Fruit fly (Drosophila melanogaster) whole organism: ENCODE data around the gene CG15143.

ENCODE experiments used
- CG8478 ChIP-seq: fragments of >200 bp; optimal IDR thresholded peaks from 2 replicates; lab custom pipeline; 2018; ENCODE audit warnings: inconsistent platforms
- Dll ChIP-seq: fragments of >200 bp; optimal IDR thresholded peaks from 2 replicates; lab custom pipeline; 2017
- EcR ChIP-seq, 2 experiments: fragments of >200 bp; optimal IDR thresholded peaks; 2 replicates each; lab custom pipeline; 2017; ENCODE audit warnings: missing biosample characterization in 2 of 2, missing genetic modification characterization in 2 of 2, missing genetic modification reagents in 2 of 2
- pan ChIP-seq: fragments of >200 bp; optimal IDR thresholded peaks from 2 replicates; lab custom pipeline; 2017
- psq ChIP-seq: fragments of >200 bp; optimal IDR thresholded peaks from 2 replicates; lab custom pipeline; 2017
- usp ChIP-seq: fragments of >200 bp; optimal IDR thresholded peaks from 2 replicates; lab custom pipeline; 2017; ENCODE audit warnings: missing biosample characterization, missing genetic modification characterization, mixed read lengths

CG15143 gene

dm6 chr2L:17524449-17524848, at the start of gene CG15143:
TSS of gene CG15143 (minus strand) at chr2L:17524549.
- TF ChIP-seq Dll (lab: Kevin White, UChicago) = no peak
- no peak for TF ChIP-seq CG8478
- TF ChIP-seq pan (lab: Kevin White, UChicago) = no peak
- no peak for TF ChIP-seq usp (GFP tag; lab: Kevin White, UChicago)
- no peak for TF ChIP-seq EcR (GFP tag; optimal IDR thresholded peaks at IDR 0.05; lab: Kevin White, UChicago)
- no peak for TF ChIP-seq psq (lab: Kevin White, UChicago)

- no peak for TF ChIP-seq psq (lab: Kevin White, UChicago)
- no peak for TF ChIP-seq usp (GFP tag; lab: Kevin White, UChicago)
- TF ChIP-seq Dll (lab: Kevin White, UChicago) = no peak
- TF ChIP-seq pan (lab: Kevin White, UChicago) = no peak
- TF ChIP-seq CG8478 = no peak
- TF ChIP-seq EcR (GFP tag; optimal IDR thresholded peaks at IDR 0.05; lab: Kevin White, UChicago) = no peak
Observed at dm6 chr2L:17573063-17573462, 48.7 kb upstream of the CG15143 start.

- no peak for TF ChIP-seq usp (GFP tag; lab: Kevin White, UChicago)
- no peak for TF ChIP-seq pan (lab: Kevin White, UChicago)
- no peak for TF ChIP-seq CG8478
- no peak for TF ChIP-seq psq (lab: Kevin White, UChicago)
- TF ChIP-seq Dll (lab: Kevin White, UChicago) = no peak
- no peak for TF ChIP-seq EcR (GFP tag; optimal IDR thresholded peaks at IDR 0.05; lab: Kevin White, UChicago)
Observed at dm6 chr2L:17565734-17566133, 41.4 kb upstream of the CG15143 start.

- TF ChIP-seq psq (lab: Kevin White, UChicago) = no peak
- TF ChIP-seq EcR (GFP tag; optimal IDR thresholded peaks at IDR 0.05; lab: Kevin White, UChicago) = no peak
- no peak for TF ChIP-seq Dll (lab: Kevin White, UChicago)
- no peak for TF ChIP-seq CG8478
- no peak for TF ChIP-seq pan (lab: Kevin White, UChicago)
- no peak for TF ChIP-seq usp (GFP tag; lab: Kevin White, UChicago)
Observed at dm6 chr2L:17564682-17565081, 40.3 kb upstream of the CG15143 start.

dm6 chr2L:17561914-17562313, 37.6 kb upstream of the CG15143 start:
- no peak for TF ChIP-seq CG8478
- TF ChIP-seq psq (lab: Kevin White, UChicago) = no peak
- no peak for TF ChIP-seq EcR (GFP tag; optimal IDR thresholded peaks at IDR 0.05; lab: Kevin White, UChicago)
- TF ChIP-seq Dll (lab: Kevin White, UChicago) = no peak
- TF ChIP-seq usp (GFP tag; lab: Kevin White, UChicago) = no peak
- no peak for TF ChIP-seq pan (lab: Kevin White, UChicago)

dm6 chr2L:17560125-17561019, 36.0 kb upstream of the CG15143 start:
- no peak for TF ChIP-seq usp (GFP tag; lab: Kevin White, UChicago)
- TF ChIP-seq CG8478 = no peak
- TF ChIP-seq Dll (lab: Kevin White, UChicago) = no peak
- no peak for TF ChIP-seq pan (lab: Kevin White, UChicago)
- no peak for TF ChIP-seq EcR (GFP tag; optimal IDR thresholded peaks at IDR 0.05; lab: Kevin White, UChicago)
- no peak for TF ChIP-seq psq (lab: Kevin White, UChicago)

dm6 chr2L:17559275-17559674, 34.9 kb upstream of the CG15143 start:
- TF ChIP-seq Dll (lab: Kevin White, UChicago) = no peak
- TF ChIP-seq psq (lab: Kevin White, UChicago) = no peak
- TF ChIP-seq usp (GFP tag; lab: Kevin White, UChicago) = no peak
- no peak for TF ChIP-seq EcR (GFP tag; optimal IDR thresholded peaks at IDR 0.05; lab: Kevin White, UChicago)
- no peak for TF ChIP-seq pan (lab: Kevin White, UChicago)
- no peak for TF ChIP-seq CG8478

- TF ChIP-seq usp (GFP tag; lab: Kevin White, UChicago) = no peak
Observed at dm6 chr2L:17558111-17558773, 33.9 kb upstream of the CG15143 start.

- no peak for TF ChIP-seq pan (lab: Kevin White, UChicago)
- TF ChIP-seq Dll (lab: Kevin White, UChicago) = no peak
- TF ChIP-seq psq (lab: Kevin White, UChicago) = no peak
- no peak for TF ChIP-seq EcR (GFP tag; optimal IDR thresholded peaks at IDR 0.05; lab: Kevin White, UChicago)
- no peak for TF ChIP-seq CG8478
- TF ChIP-seq usp (GFP tag; lab: Kevin White, UChicago) = no peak
Observed at dm6 chr2L:17555665-17556064, 31.3 kb upstream of the CG15143 start, which contains the start of gene CG7094. TSS of gene CG7094 (minus strand) at chr2L:17555765.

- TF ChIP-seq psq (lab: Kevin White, UChicago) = no peak
- TF ChIP-seq CG8478 = no peak
- TF ChIP-seq usp (GFP tag; lab: Kevin White, UChicago) = no peak
- TF ChIP-seq Dll (lab: Kevin White, UChicago) = no peak
- TF ChIP-seq EcR (GFP tag; optimal IDR thresholded peaks at IDR 0.05; lab: Kevin White, UChicago) = no peak
- no peak for TF ChIP-seq pan (lab: Kevin White, UChicago)
Observed at dm6 chr2L:17542661-17543278, 18.4 kb upstream of the CG15143 start.

- TF ChIP-seq Dll (lab: Kevin White, UChicago) (no peak), pan (lab: Kevin White, UChicago) (no peak), EcR (GFP tag; optimal IDR thresholded peaks at IDR 0.05; lab: Kevin White, UChicago) (no peak), psq (lab: Kevin White, UChicago) (no peak), usp (GFP tag; lab: Kevin White, UChicago) (no peak), CG8478 (no peak)
Observed at dm6 chr2L:17541106-17541505, 16.8 kb upstream of the CG15143 start.
